Fruit fly (Drosophila melanogaster) whole organism, pupa: ENCODE data around the gene Sf3b1.

ENCODE experiments used
- CG10348 ChIP-seq: fragments of 200-800 bp; sonication (Bioruptor generic); IDR thresholded peaks from 2 replicates; pipeline ENCODE4 v1.3.6; 2022; ENCODE audit warnings: missing biosample characterization, missing genetic modification characterization
- CG15710 ChIP-seq: fragments of 200-800 bp; sonication (Bioruptor generic); optimal IDR thresholded peaks from 2 replicates; lab custom pipeline; 2018; ENCODE audit warnings: missing biosample characterization, mild to moderate bottlenecking, missing genetic modification characterization, moderate library complexity
- CG9948 ChIP-seq: fragments of 200-800 bp; sonication (Bioruptor generic); optimal IDR thresholded peaks from 2 replicates; lab custom pipeline; 2018; ENCODE audit warnings: missing biosample characterization, mild to moderate bottlenecking, missing genetic modification characterization, moderate library complexity
- D1 ChIP-seq: fragments of 200-800 bp; sonication (Bioruptor generic); optimal IDR thresholded peaks from 2 replicates; lab custom pipeline; 2018; ENCODE audit warnings: missing biosample characterization, mild to moderate bottlenecking, missing genetic modification characterization, moderate library complexity
- Ets98B ChIP-seq: fragments of 200-800 bp; sonication (Bioruptor generic); IDR thresholded peaks from 2 replicates; pipeline ENCODE4 v1.3.6; 2022; ENCODE audit warnings: missing biosample characterization, missing genetic modification characterization
- Pif1A ChIP-seq: fragments of 200-800 bp; sonication (Bioruptor generic); optimal IDR thresholded peaks from 3 replicates; lab custom pipeline; 2016; ENCODE audit warnings: missing biosample characterization, missing genetic modification characterization
- gl ChIP-seq: fragments of 200-800 bp; sonication (Bioruptor generic); optimal IDR thresholded peaks from 2 replicates; lab custom pipeline; 2018; ENCODE audit warnings: missing biosample characterization, mild to moderate bottlenecking, missing genetic modification characterization

- TF ChIP-seq Ets98B (GFP tag; lab: Robert Waterston, UW) = no peak
- no peak for TF ChIP-seq gl (tag; lab: Kevin White, UChicago)
- TF ChIP-seq CG10348 (GFP tag; lab: Robert Waterston, UW) = no peak
- TF ChIP-seq CG15710 (tag; lab: Kevin White, UChicago) = no peak
- TF ChIP-seq D1 (tag; lab: Kevin White, UChicago) = no peak
- TF ChIP-seq Pif1A (GFP tag; lab: Kevin White, UChicago) = no peak
- TF ChIP-seq CG9948 (tag; lab: Kevin White, UChicago) = no peak
These were observed 42.5 kb upstream of the Sf3b1 start for dm6 chr2L:525547-526180.
